Fruit fly (Drosophila melanogaster): ENCODE measurements around the gene Usp12-46.

Usp12-46 gene

dm6 chr3R:22750534-22750947, at the start of gene Usp12-46, which contains the start of the genes rumi and CG7029:
TSS of gene Usp12-46 (plus strand) at chr3R:22750901.
TSS of gene rumi (minus strand) at chr3R:22750597.
TSS of gene CG7029 (plus strand) at chr3R:22750901.
- TF ChIP-seq Meics (GFP tag; optimal IDR thresholded peaks at IDR 0.05) (peak; percentile 75), bsh (GFP tag; optimal IDR thresholded peaks at IDR 0.05) (peak in 1 of 2 experiments; percentile 88), usp (GFP tag; optimal IDR thresholded peaks at IDR 0.05) (no peak), NfI (GFP tag; optimal IDR thresholded peaks at IDR 0.05) (peak; percentile 81), CG11695 (GFP tag; IDR thresholded peaks at IDR 0.05) (peak; percentile 73; the same call in 2 of the 3 replicates), repo (GFP tag; optimal IDR thresholded peaks at IDR 0.05) (peak; percentile 88), dan (GFP tag; IDR thresholded peaks at IDR 0.05) (no peak), grau (tag; optimal IDR thresholded peaks at IDR 0.05) (peak; percentile 87), HLH4C (GFP tag; IDR thresholded peaks at IDR 0.05; ENCODE audit: partially characterized antibody) (peak; percentile 78), so (GFP tag; IDR thresholded peaks at IDR 0.05) (peak; percentile 77; the same call in 1 of the 3 replicates), psq (GFP tag; optimal IDR thresholded peaks at IDR 0.05) (peak; percentile 64), sim (GFP tag; IDR thresholded peaks at IDR 0.05) (peak; percentile 58; the same call in 1 of the 2 replicates), stc (GFP tag; IDR thresholded peaks at IDR 0.05) (peak; percentile 78), CG3065 (GFP tag; optimal IDR thresholded peaks at IDR 0.05) (peak; percentile 74), Fer1 (GFP tag; optimal IDR thresholded peaks at IDR 0.05) (peak; percentile 75), CG34376 (GFP tag; optimal IDR thresholded peaks at IDR 0.05) (peak; percentile 58), CG6765 (GFP tag; optimal IDR thresholded peaks at IDR 0.05) (peak; percentile 63), CG6683 (GFP tag; optimal IDR thresholded peaks at IDR 0.05) (peak; percentile 43), crol (GFP tag; IDR thresholded peaks at IDR 0.05) (0 out of 2 replicates have a peak, but pooled peaks have one; percentile 10), CG12071 (GFP tag; optimal IDR thresholded peaks at IDR 0.05) (peak; percentile 59), phol (tag; optimal IDR thresholded peaks at IDR 0.05) (peak; percentile 90), CG4730 (GFP tag; IDR thresholded peaks at IDR 0.05) (peak; percentile 71), Adf1 (GFP tag; IDR thresholded peaks at IDR 0.05) (peak; percentile 41; the same call in 1 of the 2 replicates), crp (GFP tag; optimal IDR thresholded peaks at IDR 0.05) (peak in 1 of 2 experiments; percentile 60), CG11093 (GFP tag; IDR thresholded peaks at IDR 0.05) (peak; percentile 28; the same call in 1 of the 3 replicates), CG9932 (GFP tag; IDR thresholded peaks at IDR 0.05) (peak; percentile 88), CG11504 (tag; optimal IDR thresholded peaks at IDR 0.05) (peak; percentile 87), NC2α (GFP tag; optimal IDR thresholded peaks at IDR 0.05) (peak; percentile 71), CG11398 (GFP tag; optimal IDR thresholded peaks at IDR 0.05) (peak; percentile 84), en (GFP tag; optimal IDR thresholded peaks at IDR 0.05) (peak; percentile 77), CG7556 (GFP tag; optimal IDR thresholded peaks at IDR 0.05) (peak; percentile 75), Nf-YB (GFP tag; optimal IDR thresholded peaks at IDR 0.05) (peak; percentile 57), Drgx (GFP tag; IDR thresholded peaks at IDR 0.05) (peak; percentile 75), slou (GFP tag; optimal IDR thresholded peaks at IDR 0.05) (peak; percentile 69), Doc2 (GFP tag; IDR thresholded peaks at IDR 0.05) (no peak), Max (GFP tag; optimal IDR thresholded peaks at IDR 0.05) (peak; percentile 80), eyg (GFP tag; optimal IDR thresholded peaks at IDR 0.05) (peak; percentile 58), CG1233 (GFP tag; optimal IDR thresholded peaks at IDR 0.05) (peak; percentile 82), CG18262 (tag; optimal IDR thresholded peaks at IDR 0.05) (peak; percentile 83), otp (GFP tag; IDR thresholded peaks at IDR 0.05) (peak; percentile 72; the same call in 2 of the 3 replicates), run (tag; optimal IDR thresholded peaks at IDR 0.05) (peak; percentile 56), CG15073 (GFP tag; optimal IDR thresholded peaks at IDR 0.05) (peak; percentile 43), CG1602 (GFP tag; optimal IDR thresholded peaks at IDR 0.05) (peak; percentile 90), CG9817 (tag; optimal IDR thresholded peaks at IDR 0.05) (peak; percentile 89), unpg (GFP tag; optimal IDR thresholded peaks at IDR 0.05) (peak; percentile 89), CG12299 (tag; optimal IDR thresholded peaks at IDR 0.05) (peak; percentile 79), CG12236 (GFP tag; optimal IDR thresholded peaks at IDR 0.05) (peak; percentile 77), grn (GFP tag; optimal IDR thresholded peaks at IDR 0.05) (peak; percentile 34), insv (GFP tag; optimal IDR thresholded peaks at IDR 0.05) (peak in 1 of 2 experiments; percentile 66), z (GFP tag; IDR thresholded peaks at IDR 0.05) (no peak), Atf-2 (GFP tag; optimal IDR thresholded peaks at IDR 0.05) (peak; percentile 87)

Measured in whole organism, embryonic.